Fruit fly (Drosophila melanogaster) whole organism: Measurements from ENCODE around the gene CG15643.
A peak's percentile ranks its signal among the peaks of the same experiment; 100 is the strongest.

Source experiments
- CG8478 ChIP-seq: fragments of >200 bp; optimal IDR thresholded peaks from 2 replicates; lab custom pipeline; 2018; ENCODE audit warnings: inconsistent platforms
- Dll ChIP-seq: fragments of >200 bp; optimal IDR thresholded peaks from 2 replicates; lab custom pipeline; 2017
- EcR ChIP-seq, 2 experiments: fragments of >200 bp; optimal IDR thresholded peaks; 2 replicates each; lab custom pipeline; 2017; ENCODE audit warnings: missing biosample characterization in 2 of 2, missing genetic modification characterization in 2 of 2, missing genetic modification reagents in 2 of 2
- pan ChIP-seq: fragments of >200 bp; optimal IDR thresholded peaks from 2 replicates; lab custom pipeline; 2017
- psq ChIP-seq: fragments of >200 bp; optimal IDR thresholded peaks from 2 replicates; lab custom pipeline; 2017
- usp ChIP-seq: fragments of >200 bp; optimal IDR thresholded peaks from 2 replicates; lab custom pipeline; 2017; ENCODE audit warnings: missing biosample characterization, missing genetic modification characterization, mixed read lengths

Gene CG15643

dm6 chrX:15582853-15583252 lies 10.9 kb upstream of the CG15643 start, which contains the start of the genes CG9215 and CG8097:
Gene CG9215, minus strand, starts transcription at chrX:15582874.
Gene CG8097, plus strand, starts transcription at chrX:15583159.
- no peak for TF ChIP-seq Dll (lab: Kevin White, UChicago)
- TF ChIP-seq pan (lab: Kevin White, UChicago) = no peak
- TF ChIP-seq CG8478 (lab: Kevin White, UChicago) = no peak
- no peak for TF ChIP-seq EcR (GFP tag; optimal IDR thresholded peaks at IDR 0.05; lab: Kevin White, UChicago)

dm6 chrX:15579579-15579978 lies 7.6 kb upstream of the CG15643 start:
- no peak for TF ChIP-seq psq
- no peak for TF ChIP-seq CG8478 (lab: Kevin White, UChicago)
- TF ChIP-seq EcR (GFP tag; optimal IDR thresholded peaks at IDR 0.05; lab: Kevin White, UChicago) = no peak
- no peak for TF ChIP-seq usp
- TF ChIP-seq Dll (lab: Kevin White, UChicago) = no peak
- no peak for TF ChIP-seq pan (lab: Kevin White, UChicago)

- TF ChIP-seq EcR (GFP tag; optimal IDR thresholded peaks at IDR 0.05; lab: Kevin White, UChicago) = no peak
- no peak for TF ChIP-seq CG8478 (lab: Kevin White, UChicago)
- TF ChIP-seq Dll (lab: Kevin White, UChicago) = no peak
- no peak for TF ChIP-seq usp
- TF ChIP-seq psq = no peak
- TF ChIP-seq pan (lab: Kevin White, UChicago) = no peak
Measured at dm6 chrX:15578043-15578442, 6.1 kb upstream of the CG15643 start, which contains the start of the genes cerv and CG7872. Gene cerv, minus strand, starts transcription at chrX:15578171. Gene CG7872, plus strand, starts transcription at chrX:15578205.

dm6 chrX:15575557-15575956 lies 3.6 kb upstream of the CG15643 start, which contains the start of gene CG42299:
Gene CG42299, minus strand, starts transcription at chrX:15575683.
- TF ChIP-seq CG8478 (lab: Kevin White, UChicago) = no peak

dm6 chrX:15574384-15574783 lies 2.4 kb upstream of the CG15643 start, which contains the start of gene CG9213:
Gene CG9213, minus strand, starts transcription at chrX:15574535.
- TF ChIP-seq psq (no peak), usp (no peak), Dll (lab: Kevin White, UChicago) (no peak), pan (lab: Kevin White, UChicago) (no peak), CG8478 (lab: Kevin White, UChicago) (no peak), EcR (GFP tag; optimal IDR thresholded peaks at IDR 0.05; lab: Kevin White, UChicago) (no peak)

dm6 chrX:15568983-15569370 lies 3.0 kb downstream of the CG15643 start, which contains the start of gene CG7860:
Gene CG7860, plus strand, starts transcription at chrX:15568993.
- TF ChIP-seq pan (lab: Kevin White, UChicago) (no peak), Dll (lab: Kevin White, UChicago) (no peak), usp (no peak)

dm6 chrX:15568353-15568982 lies 3.5 kb downstream of the CG15643 start:
- TF ChIP-seq Dll (lab: Kevin White, UChicago) (no peak), CG8478 (lab: Kevin White, UChicago) (no peak), pan (lab: Kevin White, UChicago) (no peak), usp (no peak), EcR (GFP tag; optimal IDR thresholded peaks at IDR 0.05; lab: Kevin White, UChicago) (no peak), psq (no peak)

dm6 chrX:15555945-15556344 lies 16.0 kb downstream of the CG15643 start, which contains the start of gene CG42300:
Gene CG42300, minus strand, starts transcription at chrX:15556045.
- no peak for TF ChIP-seq Dll (lab: Kevin White, UChicago)
- no peak for TF ChIP-seq usp
- no peak for TF ChIP-seq psq
- TF ChIP-seq EcR (GFP tag; optimal IDR thresholded peaks at IDR 0.05; lab: Kevin White, UChicago) = no peak
- no peak for TF ChIP-seq CG8478 (lab: Kevin White, UChicago)
- no peak for TF ChIP-seq pan (lab: Kevin White, UChicago)

- TF ChIP-seq pan (lab: Kevin White, UChicago) = no peak
Measured at dm6 chrX:15554256-15554678, 17.7 kb downstream of the CG15643 start, which contains the start of gene Ac13E. Gene Ac13E, minus strand, starts transcription at chrX:15554278.

- TF ChIP-seq usp (no peak), EcR (GFP tag; optimal IDR thresholded peaks at IDR 0.05; lab: Kevin White, UChicago) (no peak), pan (lab: Kevin White, UChicago) (peak; percentile 79), psq (no peak)
Measured at dm6 chrX:15552472-15552888, 19.5 kb downstream of the CG15643 start.

dm6 chrX:15549055-15549454 lies 22.9 kb downstream of the CG15643 start:
- no peak for TF ChIP-seq usp
- no peak for TF ChIP-seq Dll (lab: Kevin White, UChicago)
- TF ChIP-seq psq = no peak
- TF ChIP-seq pan (lab: Kevin White, UChicago) = no peak
- TF ChIP-seq EcR (GFP tag; optimal IDR thresholded peaks at IDR 0.05; lab: Kevin White, UChicago) = no peak
- no peak for TF ChIP-seq CG8478 (lab: Kevin White, UChicago)

- TF ChIP-seq psq (no peak), EcR (GFP tag; optimal IDR thresholded peaks at IDR 0.05; lab: Kevin White, UChicago) (no peak), pan (lab: Kevin White, UChicago) (no peak), CG8478 (lab: Kevin White, UChicago) (no peak), Dll (lab: Kevin White, UChicago) (no peak), usp (no peak)
Measured at dm6 chrX:15545467-15546197, 26.3 kb downstream of the CG15643 start.
